Fruit fly (Drosophila melanogaster): Measurements from ENCODE around the gene CG32152.

dm6 chr3L:16153650-16154049, 9.8 kb upstream of the CG32152 start:
- no peak for TF ChIP-seq Dref (GFP tag; IDR thresholded peaks at IDR 0.05)
- TF ChIP-seq CG11723 (GFP tag; optimal IDR thresholded peaks at IDR 0.05): no peak
- no peak for TF ChIP-seq usp (GFP tag; optimal IDR thresholded peaks at IDR 0.05)
- no peak for TF ChIP-seq Gug (GFP tag; IDR thresholded peaks at IDR 0.05)
- no peak for TF ChIP-seq exex (tag; optimal IDR thresholded peaks at IDR 0.05)
